Fruit fly (Drosophila melanogaster): Measurements from ENCODE around the gene His4r.
A peak's percentile ranks its signal among the peaks of the same experiment; 100 is the strongest.

His4r gene

DNA sequence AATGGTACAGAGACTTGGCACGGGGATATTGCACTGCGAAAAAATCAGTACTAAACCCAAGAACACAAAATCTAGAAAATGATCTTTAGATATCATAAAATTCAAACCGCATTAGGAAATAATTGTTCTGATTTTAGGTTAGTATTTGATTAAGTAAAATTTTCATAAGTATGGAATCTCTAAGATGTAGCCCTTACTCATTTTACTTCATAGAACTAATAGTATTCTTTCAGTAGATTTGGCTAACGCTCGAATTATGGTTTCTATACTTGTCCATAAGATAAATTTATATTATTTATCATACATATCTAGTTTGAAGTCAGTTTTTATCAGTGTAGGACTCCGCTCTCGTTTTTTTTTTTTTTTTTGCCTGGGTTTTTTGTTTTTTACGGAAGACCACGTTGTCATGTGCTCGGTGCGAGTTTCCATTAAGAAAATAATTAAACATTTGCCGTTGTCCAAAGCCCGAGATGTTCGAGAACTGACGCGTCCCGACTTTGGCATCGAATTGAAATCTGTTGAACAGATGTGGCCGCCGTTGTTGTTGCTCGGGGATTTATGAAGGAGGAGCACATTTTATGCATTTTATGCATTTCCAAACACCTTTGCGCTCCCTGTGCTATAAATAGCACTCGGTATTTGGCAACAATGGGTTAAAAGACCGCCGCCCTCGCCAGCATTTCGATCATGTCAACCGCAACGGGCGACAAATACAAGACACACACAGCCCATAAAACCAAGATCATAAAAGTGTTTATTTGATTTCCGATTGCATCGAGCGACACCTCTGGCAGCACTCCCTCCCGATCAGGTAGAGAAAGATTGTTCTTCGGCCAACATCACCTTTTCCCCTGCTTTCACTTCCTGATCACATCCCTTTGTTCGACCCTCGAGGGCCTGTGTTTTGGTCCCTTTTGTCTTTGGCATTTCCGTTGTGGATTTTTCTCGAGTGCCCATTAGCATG, 38.8 kb upstream of the His4r start (continued):
- TF ChIP-seq CG9727 (GFP tag; optimal IDR thresholded peaks at IDR 0.05) (peak; percentile 52), CG18599 (GFP tag; optimal IDR thresholded peaks at IDR 0.05) (no peak), CG1602 (GFP tag; optimal IDR thresholded peaks at IDR 0.05) (peak; percentile 11), disco-r (GFP tag; optimal IDR thresholded peaks at IDR 0.05) (no peak), CG30403 (GFP tag; optimal IDR thresholded peaks at IDR 0.05) (peak; percentile 22), lola (GFP tag; optimal IDR thresholded peaks at IDR 0.05) (peak in 1 of 3 experiments; percentile 71), cad (GFP tag; optimal IDR thresholded peaks at IDR 0.05) (peak; percentile 88), CG11247 (GFP tag; IDR thresholded peaks at IDR 0.05) (no peak), CG43689 (GFP tag; IDR thresholded peaks at IDR 0.05) (no peak), CG33557 (GFP tag; optimal IDR thresholded peaks at IDR 0.05) (peak; percentile 43), slbo (GFP tag; IDR thresholded peaks at IDR 0.05) (no peak), zf30C (GFP tag; optimal IDR thresholded peaks at IDR 0.05) (peak; percentile 65), Atf-2 (GFP tag; optimal IDR thresholded peaks at IDR 0.05) (no peak), CG2712 (tag; optimal IDR thresholded peaks at IDR 0.05) (peak; percentile 71), Hr3 (GFP tag; optimal IDR thresholded peaks at IDR 0.05) (no peak), CG14667 (GFP tag; IDR thresholded peaks at IDR 0.05) (no peak), Chrac-16 (GFP tag; optimal IDR thresholded peaks at IDR 0.05) (peak; percentile 19), tll (GFP tag; optimal IDR thresholded peaks at IDR 0.05) (peak in 1 of 2 experiments; percentile 92), CG7839 (tag; optimal IDR thresholded peaks at IDR 0.05) (peak; percentile 19), CG31441 (GFP tag; IDR thresholded peaks at IDR 0.05) (0 out of 2 replicates have a peak, but pooled peaks have one; percentile 38), chif (GFP tag; optimal IDR thresholded peaks at IDR 0.05) (peak in 1 of 2 experiments; percentile 12), CG16815 (GFP tag; optimal IDR thresholded peaks at IDR 0.05) (peak; percentile 54), sens-2 (GFP tag; IDR thresholded peaks at IDR 0.05) (no peak), sr (GFP tag; IDR thresholded peaks at IDR 0.05) (no peak), klu (GFP tag; IDR thresholded peaks at IDR 0.05) (no peak), CG17361 (GFP tag; IDR thresholded peaks at IDR 0.05) (peak; percentile 46; the same call in 2 of the 3 replicates), Xrp1 (GFP tag; IDR thresholded peaks at IDR 0.05) (peak; percentile 39; the same call in 1 of the 2 replicates), CG15696 (tag; optimal IDR thresholded peaks at IDR 0.05) (peak; percentile 37), Blimp-1 (GFP tag; optimal IDR thresholded peaks at IDR 0.05) (no peak), twi (tag; optimal IDR thresholded peaks at IDR 0.05) (peak; percentile 98), grau (tag; optimal IDR thresholded peaks at IDR 0.05) (peak; percentile 24), Oli (tag; optimal IDR thresholded peaks at IDR 0.05) (peak; percentile 15), CG8924 (tag; optimal IDR thresholded peaks at IDR 0.05) (peak; percentile 26), CG10979 (tag; optimal IDR thresholded peaks at IDR 0.05) (peak; percentile 5), sob (GFP tag; IDR thresholded peaks at IDR 0.05) (no peak), Dip3 (GFP tag; optimal IDR thresholded peaks at IDR 0.05) (no peak), Jarid2 (GFP tag; optimal IDR thresholded peaks at IDR 0.05) (no peak), nmo (GFP tag; optimal IDR thresholded peaks at IDR 0.05) (peak; percentile 32), gem (tag; optimal IDR thresholded peaks at IDR 0.05) (peak; percentile 58), Ada2b (GFP tag; IDR thresholded peaks at IDR 0.05) (no peak), Sox102F (GFP tag; optimal IDR thresholded peaks at IDR 0.05) (peak; percentile 16), CG12391 (tag; optimal IDR thresholded peaks at IDR 0.05) (peak; percentile 50), CG10209 (GFP tag; optimal IDR thresholded peaks at IDR 0.05) (no peak), bsh (GFP tag; optimal IDR thresholded peaks at IDR 0.05) (peak in 1 of 2 experiments; percentile 8), sna (GFP tag; IDR thresholded peaks at IDR 0.05; ENCODE audit: partially characterized antibody) (no peak), CG18262 (tag; optimal IDR thresholded peaks at IDR 0.05) (peak; percentile 58), phol (tag; optimal IDR thresholded peaks at IDR 0.05) (peak; percentile 32)
